Fruit fly (Drosophila melanogaster): ENCODE results near the gene CG11779.

The CG11779 gene

dm6 chr3R:19132146-19132833 is 27.4 kb downstream of the CG11779 start, which contains the start of gene Cyp12a5:
TSS of gene Cyp12a5 (plus strand) at chr3R:19132648.
- TF ChIP-seq CG8478 (optimal IDR thresholded peaks at IDR 0.05) (no peak), pan (optimal IDR thresholded peaks at IDR 0.05) (no peak), usp (GFP tag; optimal IDR thresholded peaks at IDR 0.05) (no peak), EcR (GFP tag; optimal IDR thresholded peaks at IDR 0.05) (no peak), psq (optimal IDR thresholded peaks at IDR 0.05) (no peak), Dll (optimal IDR thresholded peaks at IDR 0.05) (no peak)

dm6 chr3R:19118505-19119138 is 41.1 kb downstream of the CG11779 start:
- TF ChIP-seq pan (optimal IDR thresholded peaks at IDR 0.05), result peak; percentile 83
- no peak for TF ChIP-seq usp (GFP tag; optimal IDR thresholded peaks at IDR 0.05)

DNA sequence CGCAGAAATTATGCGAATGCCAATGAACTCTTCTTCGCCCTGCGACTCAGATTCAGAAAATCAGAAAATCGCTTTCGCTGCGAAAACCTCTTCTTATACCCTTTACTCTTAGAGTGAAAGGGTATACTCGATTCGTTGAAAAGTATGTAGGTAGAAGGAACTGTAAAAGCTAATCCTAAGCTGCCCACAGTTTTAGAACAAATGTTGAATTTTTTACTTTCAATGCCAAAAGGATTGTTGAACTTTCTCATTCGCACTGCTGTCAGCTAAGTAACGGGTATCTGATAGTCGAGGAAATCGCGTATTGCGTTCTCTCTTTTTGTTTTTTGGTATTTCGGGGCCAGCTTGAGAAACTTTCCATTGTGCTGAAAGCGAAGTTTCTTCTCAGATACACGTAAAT is 45.8 kb downstream of the CG11779 start:
- TF ChIP-seq usp (GFP tag; optimal IDR thresholded peaks at IDR 0.05) (no peak), CG8478 (optimal IDR thresholded peaks at IDR 0.05) (no peak), pan (optimal IDR thresholded peaks at IDR 0.05) (peak; percentile 52), psq (optimal IDR thresholded peaks at IDR 0.05) (no peak), EcR (GFP tag; optimal IDR thresholded peaks at IDR 0.05) (no peak)

- TF ChIP-seq psq (optimal IDR thresholded peaks at IDR 0.05) (no peak), Dll (optimal IDR thresholded peaks at IDR 0.05) (no peak), CG8478 (optimal IDR thresholded peaks at IDR 0.05) (no peak), pan (optimal IDR thresholded peaks at IDR 0.05) (no peak), usp (GFP tag; optimal IDR thresholded peaks at IDR 0.05) (no peak), EcR (GFP tag; optimal IDR thresholded peaks at IDR 0.05) (no peak)
Observed at dm6 chr3R:19112372-19112771, 47.3 kb downstream of the CG11779 start.

DNA sequence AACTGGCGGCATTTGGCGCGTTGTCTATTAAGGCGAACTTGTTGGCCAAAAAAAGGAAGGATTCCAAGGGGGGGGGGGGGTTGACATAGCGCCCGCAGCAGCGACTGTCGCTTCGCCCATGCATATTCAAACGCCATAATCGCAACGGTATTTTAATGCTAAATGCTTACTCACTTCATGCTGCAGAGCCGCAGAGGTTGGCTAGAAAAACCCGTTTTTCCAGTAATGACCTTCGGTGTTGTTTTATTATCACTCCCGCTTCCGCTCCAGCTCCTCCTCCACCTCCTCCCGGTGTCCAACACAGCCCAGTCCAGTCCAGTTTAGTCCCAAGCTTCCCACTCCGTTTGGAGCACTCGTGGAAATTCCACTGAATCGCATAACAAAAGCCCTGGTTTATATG is 48.5 kb downstream of the CG11779 start:
- TF ChIP-seq psq (optimal IDR thresholded peaks at IDR 0.05), result no peak
- TF ChIP-seq Dll (optimal IDR thresholded peaks at IDR 0.05), result no peak
- TF ChIP-seq pan (optimal IDR thresholded peaks at IDR 0.05), result no peak
- no peak for TF ChIP-seq EcR (GFP tag; optimal IDR thresholded peaks at IDR 0.05)
- TF ChIP-seq CG8478 (optimal IDR thresholded peaks at IDR 0.05), result no peak
- no peak for TF ChIP-seq usp (GFP tag; optimal IDR thresholded peaks at IDR 0.05)

dm6 chr3R:19108126-19108525 is 51.6 kb downstream of the CG11779 start:
- TF ChIP-seq EcR (GFP tag; optimal IDR thresholded peaks at IDR 0.05), result no peak
- no peak for TF ChIP-seq CG8478 (optimal IDR thresholded peaks at IDR 0.05)
- TF ChIP-seq pan (optimal IDR thresholded peaks at IDR 0.05), result no peak
- no peak for TF ChIP-seq Dll (optimal IDR thresholded peaks at IDR 0.05)
- no peak for TF ChIP-seq psq (optimal IDR thresholded peaks at IDR 0.05)
- no peak for TF ChIP-seq usp (GFP tag; optimal IDR thresholded peaks at IDR 0.05)

dm6 chr3R:19107058-19107457 is 52.6 kb downstream of the CG11779 start:
- no peak for TF ChIP-seq pan (optimal IDR thresholded peaks at IDR 0.05)
- no peak for TF ChIP-seq CG8478 (optimal IDR thresholded peaks at IDR 0.05)
- TF ChIP-seq usp (GFP tag; optimal IDR thresholded peaks at IDR 0.05), result no peak
- no peak for TF ChIP-seq psq (optimal IDR thresholded peaks at IDR 0.05)
- no peak for TF ChIP-seq EcR (GFP tag; optimal IDR thresholded peaks at IDR 0.05)

DNA sequence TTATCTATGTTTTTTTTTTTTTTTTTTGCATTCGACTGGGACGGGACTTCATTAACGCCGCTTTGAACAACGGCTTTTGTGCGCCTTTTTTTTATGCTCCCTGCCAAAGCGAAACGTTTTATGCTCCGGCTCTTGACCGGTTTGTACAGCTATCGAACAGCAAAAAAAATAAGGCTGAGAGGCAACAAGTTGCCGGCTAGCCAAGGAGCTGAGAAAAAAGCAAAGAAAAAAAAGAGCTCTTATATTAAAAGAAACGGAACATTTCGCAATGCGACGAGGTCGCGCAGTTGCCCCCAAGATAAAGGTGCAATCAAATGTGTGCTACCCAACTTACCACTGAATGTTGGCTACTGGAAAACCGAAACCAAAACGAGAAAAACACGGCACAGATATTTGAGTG is 53.2 kb downstream of the CG11779 start:
- TF ChIP-seq Dll (optimal IDR thresholded peaks at IDR 0.05) (no peak), psq (optimal IDR thresholded peaks at IDR 0.05) (no peak), pan (optimal IDR thresholded peaks at IDR 0.05) (no peak), usp (GFP tag; optimal IDR thresholded peaks at IDR 0.05) (no peak), EcR (GFP tag; optimal IDR thresholded peaks at IDR 0.05) (no peak), CG8478 (optimal IDR thresholded peaks at IDR 0.05) (no peak)

dm6 chr3R:19105821-19106220 is 53.9 kb downstream of the CG11779 start:
- TF ChIP-seq Dll (optimal IDR thresholded peaks at IDR 0.05) (no peak), usp (GFP tag; optimal IDR thresholded peaks at IDR 0.05) (no peak), pan (optimal IDR thresholded peaks at IDR 0.05) (no peak), CG8478 (optimal IDR thresholded peaks at IDR 0.05) (no peak), psq (optimal IDR thresholded peaks at IDR 0.05) (no peak), EcR (GFP tag; optimal IDR thresholded peaks at IDR 0.05) (no peak)

DNA sequence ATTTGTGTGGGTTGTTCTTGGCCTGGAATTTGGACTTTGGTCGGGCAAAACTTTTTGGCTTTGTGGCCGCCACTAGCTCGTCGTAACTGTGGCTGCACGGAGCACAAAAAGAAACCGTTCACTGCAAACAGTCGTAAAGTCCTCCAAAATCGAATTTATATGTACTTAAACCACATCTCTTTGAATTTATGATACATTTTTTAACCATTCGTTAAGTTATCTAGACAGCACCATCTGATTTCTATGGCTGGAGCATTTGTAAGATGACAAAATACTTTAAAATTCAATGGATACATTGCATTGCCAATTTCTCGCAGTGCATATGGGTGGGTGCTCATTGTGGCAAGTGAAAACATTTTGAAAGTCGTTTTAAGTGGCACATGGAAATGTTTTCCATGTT is 55.6 kb downstream of the CG11779 start:
- TF ChIP-seq Dll (optimal IDR thresholded peaks at IDR 0.05), result no peak
- TF ChIP-seq EcR (GFP tag; optimal IDR thresholded peaks at IDR 0.05), result no peak
- no peak for TF ChIP-seq pan (optimal IDR thresholded peaks at IDR 0.05)
- no peak for TF ChIP-seq usp (GFP tag; optimal IDR thresholded peaks at IDR 0.05)
- no peak for TF ChIP-seq psq (optimal IDR thresholded peaks at IDR 0.05)
- no peak for TF ChIP-seq CG8478 (optimal IDR thresholded peaks at IDR 0.05)

Measured in whole organism.